Worm (Caenorhabditis elegans): ENCODE measurements around the gene Y57A10A.24.

The Y57A10A.24 gene

DNA sequence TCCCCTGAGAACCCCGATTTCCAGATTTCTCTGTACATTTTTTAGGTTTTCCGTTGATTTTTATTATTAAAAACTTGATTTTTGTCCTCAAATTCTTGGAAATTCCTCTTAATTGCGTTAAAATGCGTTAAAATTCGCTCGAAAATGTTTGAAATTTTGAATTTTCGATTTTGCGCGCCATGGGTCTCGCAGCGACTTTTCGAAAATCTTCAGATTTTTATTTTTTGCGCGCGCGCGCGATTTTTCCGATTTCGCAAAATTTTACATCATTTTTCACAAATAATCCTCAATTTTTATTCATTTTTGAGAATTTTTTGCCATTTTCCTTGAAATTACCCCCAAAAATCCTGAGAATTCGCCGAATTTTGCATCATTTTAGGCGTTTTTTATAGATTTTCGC, 41.3 kb downstream of the Y57A10A.24 start:
- no peak for TF ChIP-seq unc-62 (GFP tag; optimal IDR thresholded peaks at IDR 0.05)

DNA sequence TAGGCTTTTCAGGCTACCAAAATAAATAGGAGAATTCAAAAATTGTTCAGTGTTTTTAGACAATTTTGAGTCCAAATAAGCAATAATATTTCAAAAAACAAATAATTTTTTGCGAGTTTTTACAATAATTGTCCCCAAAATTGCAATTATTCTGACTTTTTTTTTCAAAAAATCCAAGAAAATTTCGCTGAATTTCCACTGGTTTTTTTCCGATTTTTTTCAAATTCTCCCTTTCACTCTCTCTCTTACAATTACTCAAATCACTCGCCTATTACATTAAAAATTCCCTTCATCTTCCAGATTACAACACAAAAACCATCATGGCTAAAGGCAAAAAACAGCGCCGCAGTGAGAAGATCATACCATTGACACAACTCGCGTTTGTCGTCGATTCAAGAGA, 46.3 kb downstream of the Y57A10A.24 start, which contains the start of gene Y57A10A.31:
Gene Y57A10A.31, plus strand, starts transcription at position 301 of the 400 bp plus-strand sequence.
- no peak for TF ChIP-seq unc-62 (GFP tag; optimal IDR thresholded peaks at IDR 0.05)

DNA sequence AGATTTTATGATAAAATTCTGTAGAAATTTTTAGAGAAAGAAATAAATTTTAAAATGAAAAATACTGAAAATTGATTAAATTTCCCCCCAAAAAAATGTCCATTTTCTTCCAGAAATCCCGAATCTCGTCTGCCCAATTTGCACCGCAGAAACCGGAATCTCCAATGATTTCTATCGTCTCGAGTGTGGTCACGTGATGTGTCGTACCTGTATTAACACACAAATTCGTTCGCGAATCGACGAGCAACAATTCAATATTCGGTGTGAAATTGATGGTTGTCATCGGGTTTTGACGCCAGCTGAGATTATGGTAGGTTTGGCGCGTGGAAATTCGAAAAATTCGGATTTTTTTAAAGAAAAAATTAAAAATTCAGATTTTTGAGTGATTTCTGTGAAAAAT, 53.8 kb downstream of the Y57A10A.24 start:
- no peak for TF ChIP-seq unc-62 (GFP tag; optimal IDR thresholded peaks at IDR 0.05)
